Worm (Caenorhabditis elegans) whole organism, L1 larva: ENCODE measurements around the gene pigg-1.

Experiments
- blmp-1 ChIP-seq: fragments of 150-350 bp; optimal IDR thresholded peaks from 2 replicates; lab custom pipeline; 2014; ENCODE audit warnings: missing biosample characterization, missing genetic modification characterization
- fkh-10 ChIP-seq: sonication (generic microtip); optimal IDR thresholded peaks from 2 replicates; lab custom pipeline; 2017; ENCODE audit warnings: missing biosample characterization, missing genetic modification reagents, missing genetic modification characterization
- lin-13 ChIP-seq: fragments of 150-350 bp; optimal IDR thresholded peaks from 2 replicates; lab custom pipeline; 2014; ENCODE audit warnings: missing biosample characterization, missing genetic modification reagents, missing genetic modification characterization
- mdl-1 ChIP-seq, 2 experiments: fragments of 150-350 bp; optimal IDR thresholded peaks; 2 replicates each; lab custom pipeline; 2014 to 2017; ENCODE audit warnings: missing biosample characterization in 2 of 2, missing genetic modification characterization in 2 of 2, inconsistent platforms in 1 of 2
- nhr-11 ChIP-seq: fragments of 150-350 bp; optimal IDR thresholded peaks from 2 replicates; lab custom pipeline; 2014; ENCODE audit warnings: missing biosample characterization, missing genetic modification characterization
- nhr-237 ChIP-seq: fragments of 150-350 bp; optimal IDR thresholded peaks from 2 replicates; lab custom pipeline; 2014; ENCODE audit warnings: missing biosample characterization, missing genetic modification characterization
- tbx-2 ChIP-seq: sonication (generic microtip); optimal IDR thresholded peaks from 2 replicates; lab custom pipeline; 2016; ENCODE audit warnings: missing genetic modification characterization, missing compliant biosample characterization
- xbp-1 ChIP-seq: sonication (generic microtip); optimal IDR thresholded peaks from 2 replicates; lab custom pipeline; 2016; ENCODE audit warnings: missing genetic modification characterization, missing compliant biosample characterization
- zag-1 ChIP-seq: fragments of 150-350 bp; optimal IDR thresholded peaks from 2 replicates; lab custom pipeline; 2014; ENCODE audit warnings: missing biosample characterization, missing genetic modification characterization
- zip-4 ChIP-seq: fragments of 200-800 bp; sonication (Bioruptor generic); optimal IDR thresholded peaks from 2 replicates; lab custom pipeline; 2018; ENCODE audit warnings: mild to moderate bottlenecking, missing genetic modification characterization, moderate library complexity, missing compliant biosample characterization

- TF ChIP-seq mdl-1 (tag; optimal IDR thresholded peaks at IDR 0.05; lab: Kevin White, UChicago) (no peak), nhr-11 (tag; lab: Kevin White, UChicago) (no peak), xbp-1 (tag; lab: Kevin White, UChicago) (no peak), nhr-237 (tag; lab: Kevin White, UChicago) (no peak), zag-1 (no peak), blmp-1 (tag; lab: Kevin White, UChicago) (no peak), zip-4 (GFP tag; lab: Kevin White, UChicago) (no peak), lin-13 (GFP tag; lab: Kevin White, UChicago) (no peak), fkh-10 (GFP tag; lab: Kevin White, UChicago) (no peak), tbx-2 (no peak)
Measured at ce11 chrII:8575184-8575583, 24.9 kb downstream of the pigg-1 start, which contains the start of gene puf-5.
